Worm (Caenorhabditis elegans) whole organism, L3 larva: ENCODE measurements around the gene ZK1067.3.

Source experiments
- ama-1 ChIP-seq: fragments of 150-350 bp; optimal IDR thresholded peaks from 2 replicates; lab custom pipeline; 2018
- ceh-28 ChIP-seq: fragments of 150-350 bp; optimal IDR thresholded peaks from 2 replicates; lab custom pipeline; 2014; ENCODE audit warnings: missing biosample characterization, missing genetic modification reagents, missing genetic modification characterization
- egl-5 ChIP-seq: fragments of 150-350 bp; optimal IDR thresholded peaks from 2 replicates; lab custom pipeline; 2017; ENCODE audit warnings: missing biosample characterization, missing genetic modification reagents, missing genetic modification characterization, inconsistent platforms
- elt-2 ChIP-seq: sonication (generic microtip); optimal IDR thresholded peaks from 2 replicates; lab custom pipeline; 2016; ENCODE audit warnings: missing genetic modification reagents, mild to moderate bottlenecking, missing genetic modification characterization, missing compliant biosample characterization
- fos-1 ChIP-seq: fragments of 150-350 bp; optimal IDR thresholded peaks from 2 replicates; lab custom pipeline; 2014; ENCODE audit warnings: missing biosample characterization, missing genetic modification characterization
- nhr-11 ChIP-seq: fragments of 150-350 bp; optimal IDR thresholded peaks from 2 replicates; lab custom pipeline; 2014; ENCODE audit warnings: missing biosample characterization, missing genetic modification characterization
- nhr-76 ChIP-seq: fragments of 150-350 bp; sonication (generic microtip); optimal IDR thresholded peaks from 5 replicates; lab custom pipeline; 2014; ENCODE audit warnings: missing biosample characterization, missing genetic modification characterization
- sea-2 ChIP-seq: fragments of 150-350 bp; sonication (generic microtip); optimal IDR thresholded peaks from 4 replicates; lab custom pipeline; 2014; ENCODE audit warnings: missing biosample characterization, missing genetic modification reagents, missing genetic modification characterization
- ztf-4 ChIP-seq: fragments of 150-350 bp; optimal IDR thresholded peaks from 2 replicates; lab custom pipeline; 2014; ENCODE audit warnings: missing biosample characterization, missing genetic modification characterization

- no peak for TF ChIP-seq sea-2
- TF ChIP-seq egl-5, result no peak
- TF ChIP-seq ceh-28 (tag; lab: Kevin White, UChicago), result no peak
- TF ChIP-seq ztf-4 (tag; lab: Kevin White, UChicago), result no peak
- TF ChIP-seq elt-2, result no peak
- no peak for TF ChIP-seq nhr-11 (tag; lab: Kevin White, UChicago)
- no peak for TF ChIP-seq nhr-76 (tag; lab: Kevin White, UChicago)
- TF ChIP-seq fos-1 (tag; lab: Kevin White, UChicago), result no peak
- TF ChIP-seq ama-1, result no peak
Observed at ce11 chrII:9194195-9194594, 28.9 kb upstream of the ZK1067.3 start, which contains the start of gene twk-4.
